Worm (Caenorhabditis elegans) whole organism, L4/young adult: Measurements from ENCODE around the gene T10C6.15.
"Not testable (repeated sequence)": the region's sequence is repeated elsewhere in the genome, so short reads cannot be mapped to it uniquely, and the experiment has no call there.

ENCODE experiments used
- W03F9.2 ChIP-seq: fragments of 150-350 bp; optimal IDR thresholded peaks from 2 replicates; lab custom pipeline; 2014; ENCODE audit warnings: missing biosample characterization, missing genetic modification characterization
- dao-5 ChIP-seq: sonication (generic microtip); optimal IDR thresholded peaks from 2 replicates; lab custom pipeline; 2016; ENCODE audit warnings: missing genotype, missing genetic modification characterization, moderate library complexity, missing compliant biosample characterization
- him-1 ChIP-seq: sonication (generic microtip); optimal IDR thresholded peaks from 2 replicates; lab custom pipeline; 2016; ENCODE audit warnings: missing genotype, missing genetic modification reagents, missing genetic modification characterization, missing compliant biosample characterization

Gene T10C6.15

ce11 chrV:16057010-16057463, 11.3 kb upstream of the T10C6.15 start, which contains the start of gene F14H3.5:
F14H3.5 (minus strand) TSS chrV:16057060.
- TF ChIP-seq him-1 (tag; lab: Kevin White, UChicago) (no peak), W03F9.2 (tag; lab: Kevin White, UChicago) (no peak), dao-5 (no peak)

- TF ChIP-seq him-1 (tag; lab: Kevin White, UChicago) (no peak), dao-5 (no peak), W03F9.2 (tag; lab: Kevin White, UChicago) (no peak)
Observed at ce11 chrV:16055031-16055430, 9.3 kb upstream of the T10C6.15 start, which contains the start of gene F14H3.4. F14H3.4 (minus strand) TSS chrV:16055072.

- no peak for TF ChIP-seq W03F9.2 (tag; lab: Kevin White, UChicago)
Observed at ce11 chrV:16053373-16053772, 7.6 kb upstream of the T10C6.15 start, which contains the start of gene F14H3.3. F14H3.3 (minus strand) TSS chrV:16053473.

ce11 chrV:16049177-16049576, 3.4 kb upstream of the T10C6.15 start, which contains the start of gene best-12:
best-12 (plus strand) TSS chrV:16049477.
- TF ChIP-seq W03F9.2 (tag; lab: Kevin White, UChicago) (no peak), him-1 (tag; lab: Kevin White, UChicago) (no peak), dao-5 (no peak)

- no peak for TF ChIP-seq dao-5
- TF ChIP-seq him-1 (tag; lab: Kevin White, UChicago) = no peak
- no peak for TF ChIP-seq W03F9.2 (tag; lab: Kevin White, UChicago)
Observed at ce11 chrV:16047508-16047907, 1.8 kb upstream of the T10C6.15 start, which contains the start of gene str-198. str-198 (plus strand) TSS chrV:16047808.

ce11 chrV:16047052-16047451, 1.3 kb upstream of the T10C6.15 start:
- TF ChIP-seq him-1 (tag; lab: Kevin White, UChicago) (no peak), W03F9.2 (tag; lab: Kevin White, UChicago) (no peak), dao-5 (no peak)

- TF ChIP-seq him-1 (tag; lab: Kevin White, UChicago) = no peak
- no peak for TF ChIP-seq W03F9.2 (tag; lab: Kevin White, UChicago)
- no peak for TF ChIP-seq dao-5
Observed at ce11 chrV:16046573-16046972, 833 bp upstream of the T10C6.15 start, which contains the start of gene ZK285.2. ZK285.2 (plus strand) TSS chrV:16046873.

- TF ChIP-seq him-1 (tag; lab: Kevin White, UChicago) (no peak), W03F9.2 (tag; lab: Kevin White, UChicago) (no peak), dao-5 (no peak)
Observed at ce11 chrV:16043686-16044085, 2.1 kb downstream of the T10C6.15 start.

- TF ChIP-seq dao-5 (no peak), W03F9.2 (tag; lab: Kevin White, UChicago) (no peak), him-1 (tag; lab: Kevin White, UChicago) (no peak)
Observed at ce11 chrV:16042743-16043014, 3.1 kb downstream of the T10C6.15 start.

- TF ChIP-seq dao-5; him-1 (tag; lab: Kevin White, UChicago); W03F9.2 (tag; lab: Kevin White, UChicago): not testable (repeated sequence)
Observed at ce11 chrV:16041925-16042742, 3.6 kb downstream of the T10C6.15 start, which contains the start of the genes his-2 and his-1. his-2 (minus strand) TSS chrV:16042283. his-1 (plus strand) TSS chrV:16042520.

- TF ChIP-seq dao-5 = no peak
- no peak for TF ChIP-seq W03F9.2 (tag; lab: Kevin White, UChicago)
- TF ChIP-seq him-1 (tag; lab: Kevin White, UChicago) = no peak
Observed at ce11 chrV:16041412-16041811, 4.3 kb downstream of the T10C6.15 start.

ce11 chrV:16040140-16040827, 5.5 kb downstream of the T10C6.15 start, which contains the start of the genes his-4 and his-3:
his-4 (minus strand) TSS chrV:16040515.
his-3 (plus strand) TSS chrV:16040808.
- not testable (repeated sequence) for TF ChIP-seq him-1 (tag; lab: Kevin White, UChicago); W03F9.2 (tag; lab: Kevin White, UChicago); dao-5

ce11 chrV:16036166-16036565, 9.6 kb downstream of the T10C6.15 start, which contains the start of gene T10C6.10:
T10C6.10 (plus strand) TSS chrV:16036413.
- TF ChIP-seq dao-5 (no peak), him-1 (tag; lab: Kevin White, UChicago) (no peak), W03F9.2 (tag; lab: Kevin White, UChicago) (no peak)
